Fruit fly (Drosophila melanogaster): ENCODE results near the gene Fum2.
A peak's percentile ranks its signal among the peaks of the same experiment; 100 is the strongest.

Gene Fum2

DNA sequence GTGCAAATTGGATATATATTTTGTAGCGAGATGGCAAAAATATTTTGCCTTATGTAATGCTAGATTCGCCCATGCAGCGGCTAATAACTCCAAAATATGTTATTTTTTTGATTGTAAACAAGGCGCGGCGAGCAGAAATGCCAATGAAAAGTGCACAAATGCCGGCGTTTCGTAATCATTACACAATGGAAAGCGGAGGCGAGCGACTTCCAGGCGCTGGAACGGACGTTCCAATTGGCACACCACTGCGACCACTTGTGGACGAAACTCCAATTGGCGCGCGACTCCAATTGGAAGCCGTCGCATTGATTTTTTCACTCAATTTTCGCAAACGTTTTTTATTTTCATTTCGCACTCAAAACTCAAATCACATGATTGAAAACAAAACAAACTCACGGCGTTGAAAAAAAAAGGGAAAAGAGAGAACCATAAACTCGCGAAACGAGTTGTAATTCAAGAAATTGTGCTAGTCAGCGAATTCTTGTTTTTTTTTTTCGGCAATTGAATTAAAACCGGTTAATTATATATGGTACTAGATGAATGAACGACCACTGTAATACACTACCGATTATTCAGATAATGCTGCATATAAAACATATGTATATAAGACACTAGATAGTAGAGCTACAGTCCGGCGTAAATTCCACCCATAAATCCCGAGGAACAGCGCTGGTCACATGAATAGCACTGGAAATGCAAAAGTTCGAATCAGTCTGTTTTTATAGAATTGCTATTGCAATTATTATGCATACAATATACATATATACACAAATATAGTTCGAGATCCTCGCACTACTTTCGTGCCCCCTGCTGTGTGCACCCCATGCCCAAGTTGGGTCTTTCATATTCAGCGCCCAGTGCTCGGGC is 2.7 kb upstream of the Fum2 start, which contains the start of gene ND-ASHI (continued):
- TF ChIP-seq CG8765 (GFP tag; IDR thresholded peaks at IDR 0.05) (peak; percentile 94), CG30431 (GFP tag; optimal IDR thresholded peaks at IDR 0.05) (peak; percentile 90), Hand (GFP tag; optimal IDR thresholded peaks at IDR 0.05) (peak; percentile 96), CG12219 (GFP tag; optimal IDR thresholded peaks at IDR 0.05) (peak; percentile 95), tgo (GFP tag; IDR thresholded peaks at IDR 0.05) (peak; percentile 94), Hey (tag; optimal IDR thresholded peaks at IDR 0.05) (no peak), cato (GFP tag; optimal IDR thresholded peaks at IDR 0.05; ENCODE audit: borderline replicate concordance) (peak; percentile 69), hbn (GFP tag; IDR thresholded peaks at IDR 0.05; ENCODE audit: partially characterized antibody) (no peak), E2f2 (GFP tag; IDR thresholded peaks at IDR 0.05) (peak; percentile 76), CG4424 (GFP tag; optimal IDR thresholded peaks at IDR 0.05) (peak; percentile 92), dan (GFP tag; IDR thresholded peaks at IDR 0.05) (peak; percentile 74), Hr3 (GFP tag; optimal IDR thresholded peaks at IDR 0.05) (peak; percentile 90), ATbp (GFP tag; optimal IDR thresholded peaks at IDR 0.05) (peak; percentile 91), CG1832 (GFP tag; optimal IDR thresholded peaks at IDR 0.05) (no peak), CG34376 (GFP tag; optimal IDR thresholded peaks at IDR 0.05) (peak; percentile 97), fu2 (GFP tag; optimal IDR thresholded peaks at IDR 0.05) (peak; percentile 86), tup (GFP tag; optimal IDR thresholded peaks at IDR 0.05) (peak; percentile 92), Neu2 (GFP tag; optimal IDR thresholded peaks at IDR 0.05; ENCODE audit: borderline replicate concordance) (peak; percentile 43), tx (GFP tag; optimal IDR thresholded peaks at IDR 0.05) (peak; percentile 84), Xrp1 (GFP tag; IDR thresholded peaks at IDR 0.05) (peak; percentile 96), CG30020 (tag; optimal IDR thresholded peaks at IDR 0.05) (peak; percentile 41), CG1233 (GFP tag; optimal IDR thresholded peaks at IDR 0.05) (peak; percentile 92), chif (GFP tag; optimal IDR thresholded peaks at IDR 0.05) (peak; percentile 88 to 90), CG11247 (GFP tag; IDR thresholded peaks at IDR 0.05) (peak; percentile 97), CG7839 (tag; optimal IDR thresholded peaks at IDR 0.05) (peak; percentile 97), CG11723 (GFP tag; optimal IDR thresholded peaks at IDR 0.05) (peak; percentile 90), CG31224 (GFP tag; IDR thresholded peaks at IDR 0.05) (peak; percentile 94), CG3726 (GFP tag; IDR thresholded peaks at IDR 0.05) (peak; percentile 93), CG1603 (tag; optimal IDR thresholded peaks at IDR 0.05) (peak; percentile 96), Lim3 (GFP tag; IDR thresholded peaks at IDR 0.05) (peak; percentile 78), usp (GFP tag; optimal IDR thresholded peaks at IDR 0.05) (no peak), CG8290 (GFP tag; optimal IDR thresholded peaks at IDR 0.05) (peak; percentile 69), CG8290 (tag; optimal IDR thresholded peaks at IDR 0.05) (peak in 1 of 2 experiments; percentile 99), CG2129 (GFP tag; IDR thresholded peaks at IDR 0.05; ENCODE audit: partially characterized antibody) (no peak), CG18764 (GFP tag; optimal IDR thresholded peaks at IDR 0.05) (peak; percentile 85), Sox100B (GFP tag; optimal IDR thresholded peaks at IDR 0.05) (peak; percentile 86), ab (GFP tag; optimal IDR thresholded peaks at IDR 0.05) (peak; percentile 89), Hr39 (optimal IDR thresholded peaks at IDR 0.05) (no peak), Ssrp (tag; optimal IDR thresholded peaks at IDR 0.05) (peak; percentile 84), wdn (GFP tag; IDR thresholded peaks at IDR 0.05) (peak; percentile 97), CG3407 (GFP tag; optimal IDR thresholded peaks at IDR 0.05) (peak; percentile 84), CG7271 (tag; optimal IDR thresholded peaks at IDR 0.05) (peak; percentile 58), CG6272 (GFP tag; IDR thresholded peaks at IDR 0.05) (peak; percentile 88), Kr (GFP tag; optimal IDR thresholded peaks at IDR 0.05) (no peak), CTCF (GFP tag; optimal IDR thresholded peaks at IDR 0.05) (peak; percentile 66), CG15601 (tag; optimal IDR thresholded peaks at IDR 0.05) (peak; percentile 83), stwl (tag; optimal IDR thresholded peaks at IDR 0.05) (peak; percentile 9), CG2120 (GFP tag; optimal IDR thresholded peaks at IDR 0.05) (peak; percentile 98), shn (GFP tag; optimal IDR thresholded peaks at IDR 0.05) (peak; percentile 77), Hmr (GFP tag; optimal IDR thresholded peaks at IDR 0.05) (peak; percentile 98)
